Fruit fly (Drosophila melanogaster) whole organism, prepupa: Measurements from ENCODE around the gene Acp65Aa.

Experiments
- Blimp-1 ChIP-seq: fragments of 200-800 bp; sonication (Bioruptor generic); optimal IDR thresholded peaks from 3 replicates; lab custom pipeline; 2017; ENCODE audit warnings: missing biosample characterization, missing genetic modification characterization, mild to moderate bottlenecking, moderate library complexity, missing genetic modification reagents
- CG4318 ChIP-seq: fragments of 200-800 bp; sonication (Bioruptor generic); optimal IDR thresholded peaks from 3 replicates; lab custom pipeline; 2017; ENCODE audit warnings: missing biosample characterization, mild to moderate bottlenecking, missing genetic modification characterization
- Lpt ChIP-seq: fragments of 200-800 bp; sonication (Bioruptor generic); optimal IDR thresholded peaks from 3 replicates; lab custom pipeline; 2016; ENCODE audit warnings: missing biosample characterization, missing genetic modification characterization
- cyc ChIP-seq: fragments of 200-800 bp; sonication (Bioruptor generic); optimal IDR thresholded peaks from 3 replicates; lab custom pipeline; 2016; ENCODE audit warnings: missing biosample characterization, missing genetic modification characterization
- topi ChIP-seq: fragments of 200-800 bp; sonication (Bioruptor generic); optimal IDR thresholded peaks from 3 replicates; lab custom pipeline; 2016; ENCODE audit warnings: missing biosample characterization, missing genetic modification characterization

dm6 chr3L:6181776-6182175 is 29.2 kb upstream of the Acp65Aa start, which contains the start of gene CG10274:
- TF ChIP-seq CG4318 (GFP tag; lab: Kevin White, UChicago) (no peak), Lpt (no peak), cyc (GFP tag; lab: Kevin White, UChicago) (peak; percentile 71), topi (no peak), Blimp-1 (GFP tag; lab: Kevin White, UChicago) (no peak)
